Fruit fly (Drosophila melanogaster): ENCODE measurements around the gene synr.
A peak's percentile ranks its signal among the peaks of the same experiment; 100 is the strongest.

Gene synr

DNA sequence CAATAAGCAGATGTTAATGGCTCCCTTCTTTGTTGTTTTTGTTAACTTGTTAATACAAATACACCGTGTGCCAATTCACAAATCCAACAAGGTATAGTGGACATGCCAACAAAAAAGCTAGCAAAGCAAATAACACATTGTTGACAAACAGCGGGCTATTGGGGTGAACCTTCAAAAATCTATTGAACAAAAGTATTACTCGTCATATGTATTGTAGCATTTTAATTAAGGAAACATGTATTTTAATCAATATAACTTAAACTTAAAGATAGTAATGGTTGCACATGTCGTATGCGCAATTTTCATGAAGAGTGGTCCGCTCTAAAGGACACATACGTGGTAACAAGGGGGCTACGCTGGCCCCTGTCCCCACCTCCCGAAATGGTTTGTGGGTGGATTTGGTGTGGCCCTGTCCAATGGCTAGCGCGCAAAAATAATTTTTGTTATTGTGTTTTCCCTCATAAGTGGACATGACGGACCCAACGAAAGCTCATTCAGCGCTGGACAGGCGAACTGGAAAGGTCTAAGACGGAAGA is at the start of gene synr:
TSS of gene synr (plus strand) at position 486 of the 536 bp plus-strand sequence.
- peak; percentile 1 for TF ChIP-seq CG7045 (GFP tag; optimal IDR thresholded peaks at IDR 0.05)
- TF ChIP-seq ovo (GFP tag; optimal IDR thresholded peaks at IDR 0.05): no peak
- TF ChIP-seq Crg-1 (GFP tag; optimal IDR thresholded peaks at IDR 0.05): no peak
- TF ChIP-seq CG7101 (tag; optimal IDR thresholded peaks at IDR 0.05): no peak
- no peak for TF ChIP-seq CG12768 (GFP tag; optimal IDR thresholded peaks at IDR 0.05)
- no peak for TF ChIP-seq CG14711 (tag; optimal IDR thresholded peaks at IDR 0.05)
- TF ChIP-seq cnc (optimal IDR thresholded peaks at IDR 0.05): no peak
- no peak for TF ChIP-seq Mnt (GFP tag; optimal IDR thresholded peaks at IDR 0.05)
- TF ChIP-seq toe (GFP tag; optimal IDR thresholded peaks at IDR 0.05): no peak
- peak; percentile 28 for TF ChIP-seq CG5204 (GFP tag; optimal IDR thresholded peaks at IDR 0.05)

DNA sequence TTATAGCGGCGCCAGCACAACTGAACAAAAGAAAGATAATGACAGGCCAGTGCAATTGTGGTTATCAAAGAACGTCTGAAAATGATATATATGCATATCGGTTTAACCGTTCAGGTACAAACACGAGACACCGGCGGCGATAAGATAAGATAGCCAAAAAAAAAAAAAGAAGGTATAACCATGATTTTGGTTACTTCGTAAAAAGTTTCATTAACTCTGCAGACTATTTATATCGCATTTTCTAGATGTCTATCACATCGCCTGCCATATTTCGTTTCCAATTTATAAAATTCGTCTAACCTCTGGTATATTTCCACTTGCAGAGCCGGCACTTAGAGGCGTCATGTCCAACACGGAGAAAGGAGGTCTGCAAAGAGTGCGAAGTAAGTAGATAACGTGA is 48.9 kb upstream of the synr start:
- no peak for TF ChIP-seq tj (GFP tag; optimal IDR thresholded peaks at IDR 0.05)
- no peak for TF ChIP-seq CG12768 (GFP tag; optimal IDR thresholded peaks at IDR 0.05)

dm6 chr2L:4895902-4896301 is 46.6 kb upstream of the synr start:
- no peak for TF ChIP-seq ovo (GFP tag; optimal IDR thresholded peaks at IDR 0.05)
- peak; percentile 83 for TF ChIP-seq kay (GFP tag; ENCODE audit: borderline replicate concordance)
- TF ChIP-seq CG12768 (GFP tag; optimal IDR thresholded peaks at IDR 0.05): no peak
- TF ChIP-seq CG7045 (GFP tag; optimal IDR thresholded peaks at IDR 0.05): no peak

DNA sequence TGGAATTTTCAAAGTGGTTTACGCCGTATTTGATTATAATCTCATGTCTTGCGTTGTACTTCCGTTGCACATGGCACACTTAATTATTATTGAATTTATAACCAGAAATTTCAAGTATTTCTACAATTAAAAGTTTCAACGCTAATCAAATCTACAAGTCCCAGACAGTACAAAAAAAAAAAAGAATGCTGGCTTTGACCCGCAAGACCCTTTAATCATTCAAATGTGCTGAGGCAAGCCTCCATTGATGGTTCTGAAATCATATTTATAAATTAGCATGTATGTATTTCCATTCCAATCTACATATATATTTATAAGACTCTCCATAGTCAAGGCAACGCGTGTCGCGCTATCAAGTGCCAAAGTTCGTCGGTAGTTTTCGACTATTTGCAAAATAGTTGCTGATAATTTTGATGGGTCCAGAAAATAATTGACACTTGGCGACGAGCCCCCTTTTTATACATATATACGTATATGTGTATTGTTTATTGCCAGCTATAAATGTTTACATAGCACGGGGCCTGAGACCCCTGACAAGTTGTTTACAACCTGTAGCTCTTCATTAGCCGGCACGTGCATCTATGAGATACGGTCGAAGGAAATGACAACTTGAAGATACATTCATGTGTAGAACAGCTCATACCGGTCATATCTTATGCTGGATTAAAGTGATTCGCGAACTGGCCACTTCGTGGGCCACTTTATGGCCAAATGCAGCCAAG is 45.9 kb upstream of the synr start:
- no peak for TF ChIP-seq ovo (GFP tag; optimal IDR thresholded peaks at IDR 0.05)
- no peak for TF ChIP-seq CG7045 (GFP tag; optimal IDR thresholded peaks at IDR 0.05)
- TF ChIP-seq bab1 (GFP tag; optimal IDR thresholded peaks at IDR 0.05): no peak
- peak; percentile 97 for TF ChIP-seq kay (GFP tag; ENCODE audit: borderline replicate concordance)
- TF ChIP-seq pad (GFP tag; optimal IDR thresholded peaks at IDR 0.05): no peak
- TF ChIP-seq CG5204 (GFP tag; optimal IDR thresholded peaks at IDR 0.05): peak; percentile 14
- peak; percentile 61 for TF ChIP-seq cic (GFP tag; optimal IDR thresholded peaks at IDR 0.05)
- TF ChIP-seq CG1620 (GFP tag; optimal IDR thresholded peaks at IDR 0.05): no peak
- no peak for TF ChIP-seq CG11617 (GFP tag; optimal IDR thresholded peaks at IDR 0.05)
- no peak for TF ChIP-seq Crg-1 (GFP tag; optimal IDR thresholded peaks at IDR 0.05)
- peak; percentile 32 for TF ChIP-seq CG12768 (GFP tag; optimal IDR thresholded peaks at IDR 0.05)
- TF ChIP-seq cnc (optimal IDR thresholded peaks at IDR 0.05): no peak
- peak; percentile 49 for TF ChIP-seq tj (GFP tag; optimal IDR thresholded peaks at IDR 0.05)
- peak; percentile 48 for TF ChIP-seq Mnt (GFP tag; optimal IDR thresholded peaks at IDR 0.05)
- no peak for TF ChIP-seq CG7101 (tag; optimal IDR thresholded peaks at IDR 0.05)
- no peak for TF ChIP-seq Hr96 (GFP tag; optimal IDR thresholded peaks at IDR 0.05)
- no peak for TF ChIP-seq CG14711 (tag; optimal IDR thresholded peaks at IDR 0.05)

dm6 chr2L:4898165-4898564 is 44.4 kb upstream of the synr start:
- TF ChIP-seq Crg-1 (GFP tag; optimal IDR thresholded peaks at IDR 0.05): no peak
- TF ChIP-seq kay (GFP tag; ENCODE audit: borderline replicate concordance): no peak
- TF ChIP-seq cnc (optimal IDR thresholded peaks at IDR 0.05): peak in 1 of 2 experiments; percentile 40

- TF ChIP-seq CG7045 (GFP tag; optimal IDR thresholded peaks at IDR 0.05) (no peak), cic (GFP tag; optimal IDR thresholded peaks at IDR 0.05) (no peak), Clk (GFP tag; optimal IDR thresholded peaks at IDR 0.05) (no peak), CG11617 (GFP tag; optimal IDR thresholded peaks at IDR 0.05) (no peak), CG7101 (tag; optimal IDR thresholded peaks at IDR 0.05) (no peak), ovo (GFP tag; optimal IDR thresholded peaks at IDR 0.05) (no peak), CG1620 (GFP tag; optimal IDR thresholded peaks at IDR 0.05) (no peak), tj (GFP tag; optimal IDR thresholded peaks at IDR 0.05) (no peak), kay (GFP tag; ENCODE audit: borderline replicate concordance) (no peak), CG12768 (GFP tag; optimal IDR thresholded peaks at IDR 0.05) (no peak), CG33017 (tag; optimal IDR thresholded peaks at IDR 0.05) (no peak), Hr96 (GFP tag; optimal IDR thresholded peaks at IDR 0.05) (no peak)
These were observed 42.7 kb upstream of the synr start for dm6 chr2L:4899599-4900559.

DNA sequence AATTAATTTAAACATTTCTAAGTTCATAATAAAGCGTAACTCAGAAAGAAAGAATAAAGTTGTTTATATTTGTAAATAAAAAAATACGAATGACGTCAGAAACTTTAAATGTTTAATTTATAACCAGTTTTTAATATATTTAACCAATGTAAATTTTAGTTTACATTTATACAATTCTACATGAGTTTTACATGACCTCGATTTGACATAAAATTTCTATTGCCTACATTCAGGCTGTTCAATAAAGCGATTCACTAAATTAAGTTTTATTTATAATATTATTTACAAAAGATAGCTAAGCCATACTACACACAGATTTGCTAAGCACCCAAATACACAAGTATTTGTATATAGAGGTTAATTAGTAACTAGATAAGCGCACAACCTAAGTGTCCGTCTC is 38.7 kb upstream of the synr start:
- no peak for TF ChIP-seq Mnt (GFP tag; optimal IDR thresholded peaks at IDR 0.05)
- TF ChIP-seq Clk (GFP tag; optimal IDR thresholded peaks at IDR 0.05): no peak
- TF ChIP-seq toe (GFP tag; optimal IDR thresholded peaks at IDR 0.05): no peak
- no peak for TF ChIP-seq CG7045 (GFP tag; optimal IDR thresholded peaks at IDR 0.05)
- TF ChIP-seq CG11617 (GFP tag; optimal IDR thresholded peaks at IDR 0.05): no peak
- no peak for TF ChIP-seq Hr96 (GFP tag; optimal IDR thresholded peaks at IDR 0.05)
- no peak for TF ChIP-seq cnc (optimal IDR thresholded peaks at IDR 0.05)
- TF ChIP-seq kay (GFP tag; ENCODE audit: borderline replicate concordance): no peak
- TF ChIP-seq Crg-1 (GFP tag; optimal IDR thresholded peaks at IDR 0.05): no peak
- no peak for TF ChIP-seq tj (GFP tag; optimal IDR thresholded peaks at IDR 0.05)

All from whole organism, adult.